Worm (Caenorhabditis elegans) whole organism, late embryonic: ENCODE data around the gene nid-1.

Experiments used
- ama-1 ChIP-seq: fragments of 150-350 bp; optimal IDR thresholded peaks from 2 replicates; lab custom pipeline; 2014
- ceh-18 ChIP-seq: sonication (generic microtip); optimal IDR thresholded peaks from 2 replicates; lab custom pipeline; 2016; ENCODE audit warnings: missing genetic modification characterization, missing compliant biosample characterization
- ceh-19 ChIP-seq: fragments of 200-800 bp; sonication (Bioruptor generic); optimal IDR thresholded peaks from 2 replicates; lab custom pipeline; 2018; ENCODE audit warnings: mild to moderate bottlenecking, missing genetic modification characterization, missing compliant biosample characterization
- ceh-2 ChIP-seq: sonication (generic microtip); optimal IDR thresholded peaks from 2 replicates; lab custom pipeline; 2016; ENCODE audit warnings: missing genotype, missing genetic modification characterization, missing compliant biosample characterization
- fax-1 ChIP-seq: sonication (generic microtip); optimal IDR thresholded peaks from 2 replicates; lab custom pipeline; 2016; ENCODE audit warnings: missing genotype, missing genetic modification characterization, missing compliant biosample characterization
- lin-11 ChIP-seq: fragments of 200-800 bp; sonication (Bioruptor generic); optimal IDR thresholded peaks from 2 replicates; lab custom pipeline; 2018; ENCODE audit warnings: mild to moderate bottlenecking, missing genetic modification characterization, missing compliant biosample characterization
- nfya-1 ChIP-seq: sonication (generic microtip); optimal IDR thresholded peaks from 2 replicates; lab custom pipeline; 2017; ENCODE audit warnings: missing genetic modification characterization, mild to moderate bottlenecking, missing compliant biosample characterization, antibody characterized with exemption, moderate library complexity
- pha-4 ChIP-seq: fragments of 150-350 bp; optimal IDR thresholded peaks from 2 replicates; lab custom pipeline; 2018; ENCODE audit warnings: missing biosample characterization, missing genetic modification reagents, missing genetic modification characterization
- sox-4 ChIP-seq: sonication (generic microtip); optimal IDR thresholded peaks from 2 replicates; lab custom pipeline; 2017; ENCODE audit warnings: mild to moderate bottlenecking, missing genetic modification characterization, inconsistent platforms, missing compliant biosample characterization
- tbx-7 ChIP-seq: sonication (generic microtip); optimal IDR thresholded peaks from 2 replicates; lab custom pipeline; 2016; ENCODE audit warnings: missing genotype, missing genetic modification characterization, missing compliant biosample characterization
- zip-5 ChIP-seq: sonication (generic microtip); optimal IDR thresholded peaks from 2 replicates; lab custom pipeline; 2016; ENCODE audit warnings: missing genetic modification characterization, missing compliant biosample characterization

- no peak for TF ChIP-seq sox-4 (tag; lab: Kevin White, UChicago)
- TF ChIP-seq ceh-19 (GFP tag; lab: Kevin White, UChicago): no peak
- TF ChIP-seq nfya-1: no peak
- no peak for TF ChIP-seq lin-11 (tag; lab: Kevin White, UChicago)
- no peak for TF ChIP-seq tbx-7 (tag; lab: Kevin White, UChicago)
- no peak for TF ChIP-seq fax-1 (tag; lab: Kevin White, UChicago)
- no peak for TF ChIP-seq ceh-2 (tag; lab: Kevin White, UChicago)
- TF ChIP-seq pha-4: no peak
- TF ChIP-seq ceh-18 (tag; lab: Kevin White, UChicago): no peak
- TF ChIP-seq zip-5 (tag; lab: Kevin White, UChicago): no peak
- TF ChIP-seq ama-1 (lab: Kevin White, UChicago): no peak
Measured at ce11 chrV:12919705-12920104, 9.8 kb downstream of the nid-1 start, which contains the start of gene lipl-1.
